Worm (Caenorhabditis elegans): Measurements from ENCODE around the gene C44B7.11.

Gene C44B7.11

DNA sequence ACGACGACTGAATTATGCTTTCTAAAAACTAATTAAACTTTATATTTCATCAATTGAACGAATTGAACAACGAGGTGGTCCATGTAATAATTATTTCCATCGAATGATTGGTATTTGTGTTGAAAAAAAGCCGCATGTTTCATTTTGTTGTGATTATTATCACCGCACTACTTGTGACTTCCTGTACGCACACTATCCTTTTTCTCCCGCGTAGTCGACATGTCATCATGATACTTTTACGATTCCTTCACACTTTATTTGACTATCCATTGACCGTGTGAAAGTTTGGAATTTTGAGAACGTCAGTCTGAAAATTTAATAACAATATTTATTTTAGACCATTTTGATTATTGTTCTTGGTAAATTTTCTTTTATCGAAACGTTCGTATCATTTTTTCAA lies 30.3 kb upstream of the C44B7.11 start, which contains the start of gene F22D3.4:
Gene F22D3.4, minus strand, starts transcription at position 1 of the 400 bp plus-strand sequence.
- TF ChIP-seq unc-39 (tag; optimal IDR thresholded peaks at IDR 0.05) (no peak), ztf-1 (GFP tag; conservative IDR thresholded peaks at IDR 0.05) (no peak), nhr-129 (tag; optimal IDR thresholded peaks at IDR 0.05) (no peak), elt-3 (tag; optimal IDR thresholded peaks at IDR 0.05) (no peak), ama-1 (optimal IDR thresholded peaks at IDR 0.05) (no peak)

DNA sequence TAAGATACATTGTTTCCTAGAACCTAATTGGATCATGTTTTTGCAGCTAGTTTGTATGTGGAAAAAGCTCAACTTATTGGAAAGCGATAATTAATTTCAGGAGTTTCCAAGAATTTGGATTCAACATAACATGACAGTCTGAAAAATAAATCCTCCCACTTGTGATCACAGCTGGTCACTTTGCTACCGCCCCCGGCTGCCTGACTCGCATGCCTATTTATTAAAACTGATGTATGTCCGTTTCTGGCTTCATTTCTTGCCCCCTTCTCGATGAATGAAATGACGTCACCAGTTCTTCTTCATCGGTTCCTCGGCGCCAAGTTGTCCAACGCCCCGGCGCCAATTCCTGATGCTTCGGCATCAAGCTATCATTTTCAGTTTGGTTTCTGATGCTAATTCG lies 29.7 kb upstream of the C44B7.11 start:
- TF ChIP-seq egl-27 (tag; optimal IDR thresholded peaks at IDR 0.05) (no peak), aly-2 (tag; optimal IDR thresholded peaks at IDR 0.05) (no peak), crh-2 (tag; optimal IDR thresholded peaks at IDR 0.05) (no peak), R02D3.7 (tag; optimal IDR thresholded peaks at IDR 0.05) (no peak), fos-1 (tag; optimal IDR thresholded peaks at IDR 0.05) (no peak), ztf-11 (tag; optimal IDR thresholded peaks at IDR 0.05) (no peak), nhr-77 (tag; optimal IDR thresholded peaks at IDR 0.05) (no peak), sma-9 (GFP tag; optimal IDR thresholded peaks at IDR 0.05) (peak; percentile 73), sma-9 (tag; optimal IDR thresholded peaks at IDR 0.05) (no peak), F13H6.1 (tag; optimal IDR thresholded peaks at IDR 0.05) (no peak)

DNA sequence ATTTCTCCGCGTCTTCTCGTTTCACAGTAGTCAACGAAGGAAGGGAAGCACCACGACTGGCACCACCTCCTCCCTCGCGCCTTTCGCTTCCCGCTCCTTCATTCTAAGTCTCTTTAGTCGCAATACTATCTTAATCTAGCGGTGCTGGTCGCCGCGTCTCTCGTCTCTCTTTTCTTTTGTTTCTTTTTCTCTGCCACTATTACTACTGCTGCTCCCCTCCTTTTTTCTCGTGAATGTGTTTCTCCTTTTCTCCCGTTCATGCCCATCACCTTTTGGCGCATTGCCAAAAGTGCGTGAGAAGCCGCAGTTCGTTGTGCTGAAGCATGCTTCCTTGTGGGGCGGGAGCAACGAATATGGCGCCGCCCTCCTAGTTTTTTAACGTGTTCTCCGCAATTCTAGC lies 29.1 kb upstream of the C44B7.11 start:
- peak; percentile 44 for TF ChIP-seq sem-4 (tag; optimal IDR thresholded peaks at IDR 0.05)
- no peak for TF ChIP-seq aly-2 (tag; optimal IDR thresholded peaks at IDR 0.05)
- TF ChIP-seq F13H6.1 (tag; optimal IDR thresholded peaks at IDR 0.05), result peak; percentile 86
- no peak for TF ChIP-seq nhr-6 (tag; optimal IDR thresholded peaks at IDR 0.05)
- TF ChIP-seq R02D3.7 (tag; optimal IDR thresholded peaks at IDR 0.05), result no peak
- TF ChIP-seq gmeb-1 (tag; optimal IDR thresholded peaks at IDR 0.05), result peak; percentile 47
- no peak for TF ChIP-seq nhr-10 (tag; optimal IDR thresholded peaks at IDR 0.05)
- TF ChIP-seq nhr-11 (tag; optimal IDR thresholded peaks at IDR 0.05), result no peak
- no peak for TF ChIP-seq elt-3 (tag; optimal IDR thresholded peaks at IDR 0.05)
- TF ChIP-seq ceh-82 (tag; optimal IDR thresholded peaks at IDR 0.05), result no peak
- TF ChIP-seq unc-55 (GFP tag; optimal IDR thresholded peaks at IDR 0.05), result peak; percentile 88
- peak; percentile 77 for TF ChIP-seq C34F6.9 (tag; optimal IDR thresholded peaks at IDR 0.05)
- peak; percentile 46 for TF ChIP-seq ama-1 (optimal IDR thresholded peaks at IDR 0.05)
- peak; percentile 14 for TF ChIP-seq peb-1 (tag; optimal IDR thresholded peaks at IDR 0.05)
- peak; percentile 26 to 77 for TF ChIP-seq mdl-1 (tag; optimal IDR thresholded peaks at IDR 0.05)
- peak; percentile 30 for TF ChIP-seq snpc-4 (tag; optimal IDR thresholded peaks at IDR 0.05)
- TF ChIP-seq lin-11 (tag; optimal IDR thresholded peaks at IDR 0.05), result peak; percentile 43
- peak; percentile 60 for TF ChIP-seq nhr-25 (tag; optimal IDR thresholded peaks at IDR 0.05)
- TF ChIP-seq lin-13 (GFP tag; optimal IDR thresholded peaks at IDR 0.05), result peak; percentile 39
- peak; percentile 92 for TF ChIP-seq fos-1 (tag; optimal IDR thresholded peaks at IDR 0.05)
- TF ChIP-seq ZK546.5 (tag; optimal IDR thresholded peaks at IDR 0.05), result no peak
- TF ChIP-seq nhr-129 (tag; optimal IDR thresholded peaks at IDR 0.05), result peak; percentile 78
- peak; percentile 86 for TF ChIP-seq zag-1 (tag; optimal IDR thresholded peaks at IDR 0.05)
- peak; percentile 60 for TF ChIP-seq Y55F3AM.14 (GFP tag; optimal IDR thresholded peaks at IDR 0.05)
- TF ChIP-seq nhr-12 (tag; optimal IDR thresholded peaks at IDR 0.05), result no peak
- peak; percentile 7 for TF ChIP-seq nhr-21 (tag; optimal IDR thresholded peaks at IDR 0.05)
- peak; percentile 86 for TF ChIP-seq crh-2 (tag; optimal IDR thresholded peaks at IDR 0.05)
- no peak for TF ChIP-seq ceh-16 (tag; optimal IDR thresholded peaks at IDR 0.05)
- TF ChIP-seq alr-1 (tag; optimal IDR thresholded peaks at IDR 0.05), result no peak
- TF ChIP-seq sma-3 (GFP tag; optimal IDR thresholded peaks at IDR 0.05), result peak; percentile 55
- TF ChIP-seq mbf-1 (tag; optimal IDR thresholded peaks at IDR 0.05), result no peak
- peak; percentile 20 for TF ChIP-seq mab-5 (tag; optimal IDR thresholded peaks at IDR 0.05)
- TF ChIP-seq lin-39 (tag; optimal IDR thresholded peaks at IDR 0.05), result no peak
- TF ChIP-seq unc-39 (tag; optimal IDR thresholded peaks at IDR 0.05), result no peak
- no peak for TF ChIP-seq elt-1 (tag; optimal IDR thresholded peaks at IDR 0.05)
- no peak for TF ChIP-seq skn-1 (tag; optimal IDR thresholded peaks at IDR 0.05)
- peak; percentile 45 to 77 for TF ChIP-seq lsy-2 (tag; optimal IDR thresholded peaks at IDR 0.05)
- no peak for TF ChIP-seq dmd-4 (tag; optimal IDR thresholded peaks at IDR 0.05)
- TF ChIP-seq blmp-1 (tag; optimal IDR thresholded peaks at IDR 0.05; ENCODE audit: insufficient read depth), result peak; percentile 82
- TF ChIP-seq ztf-4 (tag; optimal IDR thresholded peaks at IDR 0.05), result peak; percentile 61
- TF ChIP-seq egl-27 (tag; optimal IDR thresholded peaks at IDR 0.05), result peak; percentile 65
- TF ChIP-seq nhr-237 (tag; optimal IDR thresholded peaks at IDR 0.05), result no peak
- no peak for TF ChIP-seq ztf-11 (tag; optimal IDR thresholded peaks at IDR 0.05)
- no peak for TF ChIP-seq nhr-23 (tag; optimal IDR thresholded peaks at IDR 0.05)
- TF ChIP-seq ztf-1 (GFP tag; conservative IDR thresholded peaks at IDR 0.05), result no peak
- no peak for TF ChIP-seq nhr-77 (tag; optimal IDR thresholded peaks at IDR 0.05)
- no peak for TF ChIP-seq unc-62 (GFP tag; optimal IDR thresholded peaks at IDR 0.05)
- TF ChIP-seq sma-9 (GFP tag; optimal IDR thresholded peaks at IDR 0.05), result peak; percentile 80
- no peak for TF ChIP-seq sma-9 (tag; optimal IDR thresholded peaks at IDR 0.05)
